Worm (Caenorhabditis elegans) whole organism, L4/young adult: Measurements from ENCODE around the gene ppk-3.

Experiments used
- dao-5 ChIP-seq: sonication (generic microtip); optimal IDR thresholded peaks from 2 replicates; lab custom pipeline; 2016; ENCODE audit warnings: missing genotype, missing genetic modification characterization, moderate library complexity, missing compliant biosample characterization
- him-1 ChIP-seq: sonication (generic microtip); optimal IDR thresholded peaks from 2 replicates; lab custom pipeline; 2016; ENCODE audit warnings: missing genotype, missing genetic modification reagents, missing genetic modification characterization, missing compliant biosample characterization

DNA sequence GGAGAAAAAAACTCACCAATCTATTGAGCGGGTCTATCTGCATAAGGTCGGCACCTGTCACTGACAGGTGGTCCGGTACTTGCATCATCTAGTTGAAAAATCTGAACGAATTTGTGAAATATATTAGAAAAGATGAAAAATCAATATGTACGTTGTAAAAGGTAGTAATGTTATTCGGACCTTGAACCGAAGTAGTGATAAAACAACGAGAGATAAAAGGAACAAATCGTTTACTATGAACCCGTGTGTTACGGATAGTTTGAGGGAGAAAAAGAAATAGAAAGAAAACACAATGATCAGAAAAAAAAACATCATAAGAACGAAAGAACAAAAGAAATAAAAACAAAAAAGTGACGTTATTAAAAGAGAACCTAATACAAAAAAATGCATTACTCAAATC is 11.7 kb upstream of the ppk-3 start, which contains the start of gene mff-1:
- no peak for TF ChIP-seq him-1 (tag; lab: Kevin White, UChicago)
- no peak for TF ChIP-seq dao-5 (tag; lab: Kevin White, UChicago)
